Worm (Caenorhabditis elegans) whole organism, L4 larva: Measurements from ENCODE around the gene srh-300.

Source experiments
- Y5F2A.4 ChIP-seq: fragments of 200-800 bp; sonication (Bioruptor generic); optimal IDR thresholded peaks from 2 replicates; lab custom pipeline; 2018; ENCODE audit warnings: mild to moderate bottlenecking, missing genetic modification characterization, missing compliant biosample characterization
- lin-39 ChIP-seq: fragments of 150-350 bp; optimal IDR thresholded peaks from 2 replicates; lab custom pipeline; 2014; ENCODE audit warnings: missing biosample characterization, missing genetic modification reagents, missing genetic modification characterization
- nhr-28 ChIP-seq: fragments of 150-350 bp; optimal IDR thresholded peaks from 2 replicates; lab custom pipeline; 2014; ENCODE audit warnings: missing biosample characterization, missing genetic modification characterization
- unc-130 ChIP-seq: sonication (generic microtip); optimal IDR thresholded peaks from 2 replicates; lab custom pipeline; 2016; ENCODE audit warnings: missing genetic modification reagents, missing genetic modification characterization, missing compliant biosample characterization

ce11 chrV:17871049-17871448, 49.1 kb downstream of the srh-300 start, which contains the start of gene phf-14:
- TF ChIP-seq Y5F2A.4 (GFP tag; lab: Kevin White, UChicago) (no peak), lin-39 (tag; lab: Kevin White, UChicago) (no peak), nhr-28 (tag; lab: Kevin White, UChicago) (peak; percentile 15), unc-130 (GFP tag; lab: Kevin White, UChicago) (no peak)
